Fruit fly (Drosophila melanogaster) whole organism: Measurements from ENCODE around the gene SCaMC.

Experiments used
- CG8478 ChIP-seq: fragments of >200 bp; optimal IDR thresholded peaks from 2 replicates; lab custom pipeline; 2018; ENCODE audit warnings: inconsistent platforms
- Dll ChIP-seq: fragments of >200 bp; optimal IDR thresholded peaks from 2 replicates; lab custom pipeline; 2017
- EcR ChIP-seq, 2 experiments: fragments of >200 bp; optimal IDR thresholded peaks; 2 replicates each; lab custom pipeline; 2017; ENCODE audit warnings: missing biosample characterization in 2 of 2, missing genetic modification characterization in 2 of 2, missing genetic modification reagents in 2 of 2
- pan ChIP-seq: fragments of >200 bp; optimal IDR thresholded peaks from 2 replicates; lab custom pipeline; 2017
- psq ChIP-seq: fragments of >200 bp; optimal IDR thresholded peaks from 2 replicates; lab custom pipeline; 2017
- usp ChIP-seq: fragments of >200 bp; optimal IDR thresholded peaks from 2 replicates; lab custom pipeline; 2017; ENCODE audit warnings: missing biosample characterization, missing genetic modification characterization, mixed read lengths

SCaMC gene

dm6 chr3L:12374420-12374819, 40.2 kb downstream of the SCaMC start:
- TF ChIP-seq usp, result no peak
- no peak for TF ChIP-seq psq (lab: Kevin White, UChicago)
- TF ChIP-seq EcR (GFP tag; optimal IDR thresholded peaks at IDR 0.05; lab: Kevin White, UChicago), result no peak
- TF ChIP-seq CG8478 (lab: Kevin White, UChicago), result no peak
- TF ChIP-seq pan (lab: Kevin White, UChicago), result no peak
- TF ChIP-seq Dll (lab: Kevin White, UChicago), result no peak

DNA sequence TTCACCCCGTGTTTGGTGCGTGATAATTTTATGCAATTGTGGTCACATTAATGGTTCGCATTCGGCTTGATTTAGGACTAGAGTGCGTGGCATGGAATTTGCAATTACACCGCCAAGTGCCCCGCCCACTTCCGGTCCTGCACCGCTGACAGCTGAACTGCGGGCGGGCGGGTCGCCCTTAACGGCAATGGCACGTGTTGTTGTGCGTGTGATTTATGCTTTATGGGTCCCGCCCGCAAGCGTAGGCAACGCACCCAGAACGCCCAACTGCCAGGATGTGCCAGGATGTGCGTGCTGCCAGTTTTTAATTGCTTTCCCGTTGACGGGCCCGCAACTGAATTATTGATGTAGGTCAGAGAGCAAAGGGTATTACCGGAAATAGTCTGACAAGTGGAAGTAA, 50.9 kb downstream of the SCaMC start:
- TF ChIP-seq EcR (GFP tag; optimal IDR thresholded peaks at IDR 0.05; lab: Kevin White, UChicago) (no peak), psq (lab: Kevin White, UChicago) (no peak), Dll (lab: Kevin White, UChicago) (no peak), pan (lab: Kevin White, UChicago) (no peak), CG8478 (lab: Kevin White, UChicago) (no peak), usp (no peak)
